Fruit fly (Drosophila melanogaster) whole organism, embryonic: Measurements from ENCODE around the gene Kah.
A peak's percentile ranks its signal among the peaks of the same experiment; 100 is the strongest.

ENCODE experiments used
- B-H2 ChIP-seq: fragments of 200-800 bp; sonication (Bioruptor generic); optimal IDR thresholded peaks from 2 replicates; lab custom pipeline; 2018; ENCODE audit warnings: missing biosample characterization, mild to moderate bottlenecking, missing genetic modification characterization
- CG10267 ChIP-seq: fragments of 200-800 bp; sonication (Bioruptor generic); optimal IDR thresholded peaks from 2 replicates; lab custom pipeline; 2018; ENCODE audit warnings: missing biosample characterization, mild to moderate bottlenecking, missing genetic modification characterization, moderate library complexity
- CG11456 ChIP-seq: fragments of 200-800 bp; sonication (Bioruptor generic); IDR thresholded peaks from 3 replicates; pipeline ENCODE4 v1.3.6; 2022; ENCODE audit warnings: missing biosample characterization, missing genetic modification characterization
- CG11560 ChIP-seq: fragments of 200-800 bp; sonication (Bioruptor generic); IDR thresholded peaks from 3 replicates; pipeline ENCODE4 v1.3.6; 2022; ENCODE audit warnings: missing biosample characterization, missing genetic modification characterization
- CG12071 ChIP-seq: fragments of 200-800 bp; sonication (Bioruptor generic); optimal IDR thresholded peaks from 3 replicates; lab custom pipeline; 2018; ENCODE audit warnings: missing biosample characterization, mild to moderate bottlenecking, missing genetic modification characterization
- CG12659 ChIP-seq: fragments of 200-800 bp; sonication (Bioruptor generic); optimal IDR thresholded peaks from 3 replicates; lab custom pipeline; 2017; ENCODE audit warnings: mild to moderate bottlenecking, missing biosample characterization, missing genetic modification reagents, missing genetic modification characterization
- CG13424 ChIP-seq: fragments of 200-800 bp; sonication (Bioruptor generic); optimal IDR thresholded peaks from 2 replicates; lab custom pipeline; 2019; ENCODE audit warnings: missing biosample characterization, mild to moderate bottlenecking, missing genetic modification characterization, moderate library complexity
- CG17359 ChIP-seq: fragments of 200-800 bp; sonication (Bioruptor generic); optimal IDR thresholded peaks from 3 replicates; lab custom pipeline; 2018; ENCODE audit warnings: missing biosample characterization, mild to moderate bottlenecking, missing genetic modification characterization, moderate library complexity
- CG17361 ChIP-seq: fragments of 200-800 bp; sonication (Bioruptor generic); IDR thresholded peaks from 3 replicates; pipeline ENCODE4 v1.3.6; 2022; ENCODE audit warnings: missing biosample characterization, missing genetic modification characterization
- CG17829 ChIP-seq: fragments of 200-800 bp; optimal IDR thresholded peaks from 2 replicates; lab custom pipeline; 2019; ENCODE audit warnings: missing biosample characterization, mild to moderate bottlenecking, missing genetic modification characterization, moderate library complexity
- CG18011 ChIP-seq: fragments of 200-800 bp; sonication (Bioruptor generic); optimal IDR thresholded peaks from 2 replicates; lab custom pipeline; 2017; ENCODE audit warnings: missing biosample characterization, missing genetic modification characterization, mild to moderate bottlenecking, moderate library complexity, missing genotype
- CG18262 ChIP-seq: fragments of 200-800 bp; optimal IDR thresholded peaks from 3 replicates; lab custom pipeline; 2019; ENCODE audit warnings: missing biosample characterization, mild to moderate bottlenecking, missing genetic modification characterization, moderate library complexity
- CG2116 ChIP-seq: fragments of 200-800 bp; sonication (Bioruptor generic); optimal IDR thresholded peaks from 3 replicates; lab custom pipeline; 2018; ENCODE audit warnings: missing biosample characterization, mild to moderate bottlenecking, missing genetic modification characterization
- CG31388 ChIP-seq: fragments of 200-800 bp; sonication (Bioruptor generic); optimal IDR thresholded peaks from 2 replicates; lab custom pipeline; 2016; ENCODE audit warnings: missing biosample characterization, missing genetic modification characterization
- CG3281 ChIP-seq: fragments of 200-800 bp; sonication (Bioruptor generic); optimal IDR thresholded peaks from 3 replicates; lab custom pipeline; 2017; ENCODE audit warnings: missing biosample characterization, mild to moderate bottlenecking, missing genetic modification characterization
- CG34422 ChIP-seq: fragments of 200-800 bp; sonication (Bioruptor generic); IDR thresholded peaks from 3 replicates; pipeline ENCODE4 v1.3.6; 2022; ENCODE audit warnings: missing biosample characterization, missing genetic modification characterization
- CG4617 ChIP-seq: fragments of 200-800 bp; sonication (Bioruptor generic); optimal IDR thresholded peaks from 3 replicates; lab custom pipeline; 2016; ENCODE audit warnings: missing biosample characterization, missing genetic modification characterization, borderline replicate concordance
- CG7839 ChIP-seq: fragments of 200-800 bp; sonication (Bioruptor generic); optimal IDR thresholded peaks from 3 replicates; lab custom pipeline; 2018; ENCODE audit warnings: missing biosample characterization, mild to moderate bottlenecking, missing genetic modification characterization, moderate library complexity
- CG8388 ChIP-seq: fragments of 200-800 bp; sonication (Bioruptor generic); optimal IDR thresholded peaks from 2 replicates; lab custom pipeline; 2019; ENCODE audit warnings: missing biosample characterization, mild to moderate bottlenecking, missing genetic modification characterization, moderate library complexity
- CG9437 ChIP-seq: fragments of 200-800 bp; sonication (Bioruptor generic); optimal IDR thresholded peaks from 2 replicates; lab custom pipeline; 2018; ENCODE audit warnings: missing biosample characterization, mild to moderate bottlenecking, missing genetic modification characterization
- CkIIα-i1 ChIP-seq: fragments of 200-800 bp; sonication (Bioruptor generic); IDR thresholded peaks from 2 replicates; pipeline ENCODE4 v1.3.6; 2022; ENCODE audit warnings: missing biosample characterization, missing genetic modification characterization
- Fer3 ChIP-seq: fragments of 200-800 bp; sonication (Bioruptor generic); optimal IDR thresholded peaks from 2 replicates; lab custom pipeline; 2018; ENCODE audit warnings: missing biosample characterization, mild to moderate bottlenecking, missing genetic modification characterization, moderate library complexity
- Gug ChIP-seq: fragments of 200-800 bp; sonication (Bioruptor generic); IDR thresholded peaks from 4 replicates; pipeline ENCODE4 v1.3.6; 2022; ENCODE audit warnings: missing biosample characterization, missing genetic modification characterization
- HLH3B ChIP-seq: fragments of 200-800 bp; sonication (Bioruptor generic); IDR thresholded peaks from 2 replicates; pipeline ENCODE4 v1.3.6; 2022; ENCODE audit warnings: missing biosample characterization, missing genetic modification characterization
- HmgD ChIP-seq: fragments of 200-800 bp; sonication (Bioruptor generic); optimal IDR thresholded peaks from 3 replicates; lab custom pipeline; 2016; ENCODE audit warnings: missing biosample characterization, missing genetic modification characterization
- Mrtf ChIP-seq: fragments of 200-800 bp; sonication (Bioruptor generic); IDR thresholded peaks from 3 replicates; pipeline ENCODE4 v1.3.6; 2022; ENCODE audit warnings: missing biosample characterization, missing genetic modification characterization
- Myb ChIP-seq: fragments of 200-800 bp; sonication (Bioruptor generic); optimal IDR thresholded peaks from 2 replicates; lab custom pipeline; 2016; ENCODE audit warnings: missing biosample characterization, missing genetic modification characterization
- NC2α ChIP-seq: fragments of 200-800 bp; sonication (Bioruptor generic); optimal IDR thresholded peaks from 2 replicates; lab custom pipeline; 2016; ENCODE audit warnings: missing biosample characterization, missing genetic modification characterization
- Optix ChIP-seq: fragments of 200-800 bp; sonication (Bioruptor generic); IDR thresholded peaks from 3 replicates; pipeline ENCODE4 v1.3.6; 2022; ENCODE audit warnings: missing biosample characterization, missing genetic modification characterization
- Ravus ChIP-seq: fragments of 200-800 bp; sonication (Bioruptor generic); IDR thresholded peaks from 2 replicates; pipeline ENCODE4 v1.3.6; 2022; ENCODE audit warnings: missing biosample characterization, missing genetic modification characterization
- Sox102F ChIP-seq: fragments of 200-800 bp; sonication (Bioruptor generic); optimal IDR thresholded peaks from 2 replicates; lab custom pipeline; 2018; ENCODE audit warnings: missing biosample characterization, mild to moderate bottlenecking, missing genetic modification characterization, moderate library complexity
- Ssrp ChIP-seq: fragments of 200-800 bp; sonication (Bioruptor generic); optimal IDR thresholded peaks from 2 replicates; lab custom pipeline; 2018; ENCODE audit warnings: missing biosample characterization, mild to moderate bottlenecking, missing genetic modification characterization, moderate library complexity
- bsh ChIP-seq, 2 experiments: fragments of 200-800 bp; sonication (Bioruptor generic); optimal IDR thresholded peaks; 2 replicates each; lab custom pipeline; 2017 to 2018; ENCODE audit warnings: mild to moderate bottlenecking in 2 of 2, missing biosample characterization in 2 of 2, missing genetic modification characterization in 2 of 2, moderate library complexity in 1 of 2
- btn ChIP-seq: fragments of 200-800 bp; sonication (Bioruptor generic); optimal IDR thresholded peaks from 2 replicates; lab custom pipeline; 2016; ENCODE audit warnings: missing biosample characterization, missing genetic modification characterization
- chn ChIP-seq: fragments of 200-800 bp; sonication (Bioruptor generic); optimal IDR thresholded peaks from 2 replicates; lab custom pipeline; 2016; ENCODE audit warnings: missing biosample characterization, missing genetic modification characterization
- fd96Cb ChIP-seq: fragments of 200-800 bp; sonication (Bioruptor generic); optimal IDR thresholded peaks from 2 replicates; lab custom pipeline; 2018; ENCODE audit warnings: missing biosample characterization, mild to moderate bottlenecking, missing genetic modification characterization, moderate library complexity
- fru ChIP-seq: fragments of >200 bp; optimal IDR thresholded peaks from 2 replicates; lab custom pipeline; 2017
- gem ChIP-seq: fragments of 200-800 bp; sonication (Bioruptor generic); optimal IDR thresholded peaks from 2 replicates; lab custom pipeline; 2019; ENCODE audit warnings: missing biosample characterization, mild to moderate bottlenecking, missing genetic modification characterization, moderate library complexity
- hkb ChIP-seq, 2 experiments: fragments of 200-800 bp in 1 of 2; fragments of >200 bp in 1 of 2; sonication (Bioruptor generic) in 1 of 2; IDR thresholded peaks in 1 of 2; optimal IDR thresholded peaks in 1 of 2; 2 replicates each; pipeline versions ENCODE4 v1.3.6 to Lab custom; 2017 to 2022; ENCODE audit warnings: missing biosample characterization in 1 of 2, missing genetic modification characterization in 1 of 2
- jing ChIP-seq: fragments of 200-800 bp; sonication (Bioruptor generic); optimal IDR thresholded peaks from 2 replicates; lab custom pipeline; 2018; ENCODE audit warnings: missing biosample characterization, mild to moderate bottlenecking, missing genetic modification characterization
- ken ChIP-seq: fragments of 200-800 bp; sonication (Bioruptor generic); IDR thresholded peaks from 3 replicates; pipeline ENCODE4 v1.3.6; 2022; ENCODE audit warnings: missing biosample characterization, missing genetic modification characterization
- lmd ChIP-seq: fragments of 200-800 bp; sonication (Bioruptor generic); IDR thresholded peaks from 2 replicates; pipeline ENCODE4 v1.3.6; 2022; ENCODE audit warnings: missing biosample characterization, missing genetic modification characterization
- sens ChIP-seq: fragments of 200-800 bp; sonication (Bioruptor generic); peaks from one replicate; lab custom pipeline; 2016; ENCODE audit warnings: missing biosample characterization, missing genetic modification characterization
- ttk ChIP-seq: fragments of 200-800 bp; sonication (Bioruptor generic); IDR thresholded peaks from 2 replicates; pipeline ENCODE4 v2.1.2; 2022; ENCODE audit warnings: missing biosample characterization, missing genetic modification characterization
- unpg ChIP-seq: fragments of 200-800 bp; sonication (Bioruptor generic); optimal IDR thresholded peaks from 3 replicates; lab custom pipeline; 2018; ENCODE audit warnings: missing biosample characterization, mild to moderate bottlenecking, missing genetic modification characterization, moderate library complexity

The Kah gene

dm6 chr3L:623556-623955 lies 34.5 kb upstream of the Kah start (continued):
- no peak for TF ChIP-seq B-H2 (GFP tag; lab: Kevin White, UChicago)
- no peak for TF ChIP-seq Ravus (GFP tag; lab: Robert Waterston, UW)
- 0 out of 2 replicates have a peak, but pooled peaks have one; percentile 20 for TF ChIP-seq ttk (GFP tag; lab: Robert Waterston, UW)
- TF ChIP-seq fru (lab: Kevin White, UChicago): no peak
- TF ChIP-seq Gug (GFP tag; lab: Robert Waterston, UW): peak; percentile 23; the same call in 2 of the 4 replicates
- TF ChIP-seq sens (GFP tag; lab: Kevin White, UChicago): peak; percentile 92
- TF ChIP-seq CG18011 (GFP tag; lab: Kevin White, UChicago): no peak
- no peak for TF ChIP-seq Fer3
- TF ChIP-seq Mrtf (GFP tag; lab: Robert Waterston, UW): no peak
- TF ChIP-seq CG2116 (GFP tag; lab: Kevin White, UChicago): no peak
- peak; percentile 3 for TF ChIP-seq NC2α (GFP tag; lab: Kevin White, UChicago)
- TF ChIP-seq CG4617: no peak
- TF ChIP-seq CG7839 (tag; lab: Kevin White, UChicago): peak; percentile 23
- peak; percentile 18 for TF ChIP-seq unpg (GFP tag; lab: Kevin White, UChicago)
- peak; percentile 42; the same call in 1 of the 2 replicates for TF ChIP-seq lmd
- peak; percentile 44 for TF ChIP-seq CG17359 (tag; lab: Kevin White, UChicago)
- TF ChIP-seq CkIIα-i1 (GFP tag; lab: Robert Waterston, UW): no peak
- no peak for TF ChIP-seq CG13424 (tag; lab: Kevin White, UChicago)
- TF ChIP-seq CG12659 (GFP tag; lab: Kevin White, UChicago): no peak
- TF ChIP-seq gem (tag; lab: Kevin White, UChicago): peak; percentile 47
- 0 out of 3 replicates have a peak, but pooled peaks have one; percentile 23 for TF ChIP-seq Optix (GFP tag; lab: Robert Waterston, UW)
- TF ChIP-seq CG3281 (GFP tag; lab: Kevin White, UChicago): no peak
- TF ChIP-seq CG18262: peak; percentile 71
- TF ChIP-seq CG11456: no peak
- TF ChIP-seq HmgD (GFP tag; lab: Kevin White, UChicago): no peak
- TF ChIP-seq Myb: no peak
- TF ChIP-seq hkb (optimal IDR thresholded peaks at IDR 0.05; lab: Kevin White, UChicago): no peak
- TF ChIP-seq hkb (GFP tag; IDR thresholded peaks at IDR 0.05; lab: Robert Waterston, UW): no peak
- peak; percentile 63 for TF ChIP-seq CG17361 (GFP tag; lab: Robert Waterston, UW)
- TF ChIP-seq HLH3B (GFP tag; lab: Robert Waterston, UW): peak; percentile 34; the same call in 1 of the 2 replicates
- peak; percentile 39 for TF ChIP-seq Ssrp (tag; lab: Kevin White, UChicago)
- TF ChIP-seq btn (GFP tag; lab: Kevin White, UChicago): no peak
- TF ChIP-seq bsh (GFP tag; optimal IDR thresholded peaks at IDR 0.05; lab: Kevin White, UChicago): peak in 1 of 2 experiments; percentile 68
- TF ChIP-seq CG11560 (tag; lab: Robert Waterston, UW): no peak
- TF ChIP-seq CG31388: no peak
- peak; percentile 11 for TF ChIP-seq Sox102F (GFP tag; lab: Kevin White, UChicago)
- TF ChIP-seq CG17829 (tag; lab: Kevin White, UChicago): peak; percentile 39
- peak; percentile 24 for TF ChIP-seq CG10267 (tag; lab: Kevin White, UChicago)
- TF ChIP-seq fd96Cb (tag; lab: Kevin White, UChicago): peak; percentile 6
- no peak for TF ChIP-seq CG12071 (GFP tag; lab: Kevin White, UChicago)
- TF ChIP-seq CG8388 (GFP tag; lab: Kevin White, UChicago): peak; percentile 2
- TF ChIP-seq ken (GFP tag; lab: Robert Waterston, UW): 0 out of 3 replicates have a peak, but pooled peaks have one; percentile 21
- no peak for TF ChIP-seq chn
- no peak for TF ChIP-seq CG34422 (GFP tag; lab: Robert Waterston, UW)
- no peak for TF ChIP-seq CG9437 (GFP tag; lab: Kevin White, UChicago)
- TF ChIP-seq jing (GFP tag; lab: Kevin White, UChicago): peak; percentile 8
